Worm (Caenorhabditis elegans) whole organism, midembryonic: ENCODE measurements around the gene T25F10.1.

Experiments
- T22C8.4 ChIP-seq: fragments of 200-800 bp; sonication (Bioruptor generic); IDR thresholded peaks from 2 replicates; pipeline ENCODE4 v1.3.6; 2022; ENCODE audit warnings: missing genetic modification characterization, missing compliant biosample characterization
- flt-1 ChIP-seq: fragments of 200-800 bp; sonication (Bioruptor generic); IDR thresholded peaks from 2 replicates; pipeline ENCODE4 v1.3.6; 2022; ENCODE audit warnings: missing genetic modification characterization, missing compliant biosample characterization
- med-1 ChIP-seq: sonication (generic microtip); optimal IDR thresholded peaks from 2 replicates; lab custom pipeline; 2017; ENCODE audit warnings: missing genetic modification characterization, mild to moderate bottlenecking, missing compliant biosample characterization, antibody characterized with exemption, missing genetic modification reagents; ENCODE audit not compliant: insufficient read depth
- ref-1 ChIP-seq: fragments of 200-800 bp; sonication (Bioruptor generic); conservative IDR thresholded peaks from 2 replicates; pipeline ENCODE4 v1.3.6; 2022; ENCODE audit warnings: missing genetic modification reagents, missing genetic modification characterization, missing compliant biosample characterization
- tab-1 ChIP-seq: fragments of 200-800 bp; sonication (Bioruptor generic); IDR thresholded peaks from 2 replicates; pipeline ENCODE4 v1.3.6; 2022; ENCODE audit warnings: missing genetic modification characterization, missing compliant biosample characterization
- ztf-23 ChIP-seq: fragments of 200-800 bp; sonication (Bioruptor generic); IDR thresholded peaks from 2 replicates; pipeline ENCODE4 v1.3.6; 2022; ENCODE audit warnings: missing genetic modification reagents, missing genetic modification characterization, missing compliant biosample characterization

ce11 chrV:6801850-6802249 is 33.5 kb downstream of the T25F10.1 start, which contains the start of gene dmsr-10:
- TF ChIP-seq med-1 (GFP tag; lab: Kevin White, UChicago) (no peak), ztf-23 (GFP tag; lab: Robert Waterston, UW) (no peak), tab-1 (GFP tag; lab: Robert Waterston, UW) (no peak), T22C8.4 (GFP tag; lab: Robert Waterston, UW) (no peak), flt-1 (GFP tag; lab: Robert Waterston, UW) (no peak), ref-1 (GFP tag; lab: Robert Waterston, UW) (no peak)
